Worm (Caenorhabditis elegans) whole organism, L4 larva: ENCODE measurements around the gene mec-12.

ENCODE experiments used
- F10B5.3 ChIP-seq: sonication (generic microtip); optimal IDR thresholded peaks from 2 replicates; lab custom pipeline; 2016; ENCODE audit warnings: mild to moderate bottlenecking, missing genetic modification characterization, missing compliant biosample characterization
- F49E8.2 ChIP-seq: sonication (generic microtip); optimal IDR thresholded peaks from 2 replicates; lab custom pipeline; 2016; ENCODE audit warnings: missing compliant biosample characterization, mild to moderate bottlenecking, missing genetic modification characterization, borderline replicate concordance
- T26A8.4 ChIP-seq: fragments of 200-800 bp; sonication (Bioruptor generic); IDR thresholded peaks from 2 replicates; pipeline ENCODE4 v1.3.6; 2022; ENCODE audit warnings: missing genetic modification characterization, missing compliant biosample characterization
- Y48G9A.11 ChIP-seq: fragments of 200-800 bp; sonication (Bioruptor generic); IDR thresholded peaks from 2 replicates; pipeline ENCODE4 v1.3.6; 2022; ENCODE audit warnings: missing genetic modification reagents, missing genetic modification characterization, missing compliant biosample characterization
- Y75B8A.6 ChIP-seq: fragments of 200-800 bp; sonication (Bioruptor generic); IDR thresholded peaks from 2 replicates; pipeline ENCODE4 v1.3.6; 2022; ENCODE audit warnings: missing genetic modification reagents, missing genetic modification characterization, missing compliant biosample characterization
- ZK546.5 ChIP-seq, 2 experiments: sonication (generic microtip); optimal IDR thresholded peaks; 2 replicates each; lab custom pipeline; 2017; ENCODE audit warnings: missing biosample characterization in 2 of 2, missing genetic modification characterization in 2 of 2
- aha-1 ChIP-seq: fragments of 150-350 bp; peaks from one replicate; lab custom pipeline; 2014; ENCODE audit warnings: missing biosample characterization, missing genetic modification characterization
- arid-1 ChIP-seq: fragments of 200-800 bp; sonication (Bioruptor generic); conservative IDR thresholded peaks from 2 replicates; pipeline ENCODE4 v1.3.6; 2022; ENCODE audit warnings: missing genetic modification reagents, missing genetic modification characterization, missing compliant biosample characterization
- attf-4 ChIP-seq: sonication (generic microtip); optimal IDR thresholded peaks from 3 replicates; lab custom pipeline; 2017; ENCODE audit warnings: missing biosample characterization, missing genetic modification characterization
- ceh-62 ChIP-seq: sonication (generic microtip); optimal IDR thresholded peaks from 2 replicates; lab custom pipeline; 2017; ENCODE audit warnings: missing biosample characterization, missing genetic modification characterization
- daf-16 ChIP-seq, 3 experiments: sonication (generic microtip); optimal IDR thresholded peaks; 2 replicates each; lab custom pipeline; 2016 to 2017; ENCODE audit warnings: missing genetic modification characterization in 3 of 3, missing genetic modification reagents in 3 of 3, mild to moderate bottlenecking in 2 of 3, missing compliant biosample characterization in 2 of 3, missing biosample characterization in 1 of 3, moderate library complexity in 1 of 3
- daf-19 ChIP-seq: fragments of 200-800 bp; sonication (Bioruptor generic); conservative IDR thresholded peaks from 2 replicates; pipeline ENCODE4 v1.3.6; 2022; ENCODE audit warnings: missing genetic modification characterization, missing compliant biosample characterization
- dmd-6 ChIP-seq: fragments of 200-800 bp; sonication (Bioruptor generic); IDR thresholded peaks from 2 replicates; pipeline ENCODE4 v1.3.6; 2022; ENCODE audit warnings: missing genetic modification reagents, missing genetic modification characterization, missing compliant biosample characterization
- dve-1 ChIP-seq: sonication (generic microtip); optimal IDR thresholded peaks from 2 replicates; lab custom pipeline; 2017; ENCODE audit warnings: antibody characterized with exemption, mild to moderate bottlenecking, missing genetic modification characterization, missing compliant biosample characterization; ENCODE audit not compliant: insufficient read depth
- hlh-11 ChIP-seq: fragments of 200-800 bp; sonication (Bioruptor generic); optimal IDR thresholded peaks from 2 replicates; lab custom pipeline; 2018; ENCODE audit warnings: mild to moderate bottlenecking, missing genetic modification characterization, missing compliant biosample characterization
- hlh-30 ChIP-seq: sonication (generic microtip); optimal IDR thresholded peaks from 2 replicates; lab custom pipeline; 2017; ENCODE audit warnings: antibody characterized with exemption, mild to moderate bottlenecking, missing genetic modification characterization, missing compliant biosample characterization; ENCODE audit not compliant: insufficient read depth
- hmg-1.1 ChIP-seq: fragments of 200-800 bp; sonication (Bioruptor generic); IDR thresholded peaks from 2 replicates; pipeline ENCODE4 v1.3.6; 2022; ENCODE audit warnings: missing genetic modification reagents, missing genetic modification characterization, missing compliant biosample characterization
- jun-1 ChIP-seq: fragments of 150-350 bp; optimal IDR thresholded peaks from 2 replicates; lab custom pipeline; 2014; ENCODE audit warnings: missing biosample characterization, missing genetic modification reagents, missing genetic modification characterization
- lin-13 ChIP-seq: fragments of 150-350 bp; optimal IDR thresholded peaks from 2 replicates; lab custom pipeline; 2014; ENCODE audit warnings: missing biosample characterization, missing genetic modification reagents, missing genetic modification characterization
- lin-38 ChIP-seq: fragments of 200-800 bp; sonication (Bioruptor generic); IDR thresholded peaks from 2 replicates; pipeline ENCODE4 v1.3.6; 2022; ENCODE audit warnings: missing genetic modification reagents, missing genetic modification characterization, missing compliant biosample characterization
- lir-3 ChIP-seq: sonication (generic microtip); optimal IDR thresholded peaks from 2 replicates; lab custom pipeline; 2016; ENCODE audit warnings: mild to moderate bottlenecking, missing genetic modification characterization, missing compliant biosample characterization
- lsy-2 ChIP-seq, 2 experiments: fragments of 150-350 bp in 1 of 2; sonication (generic microtip) in 1 of 2; optimal IDR thresholded peaks; 2 replicates each; lab custom pipeline; 2014 to 2017; ENCODE audit warnings: missing biosample characterization in 2 of 2, missing genetic modification characterization in 2 of 2
- mdl-1 ChIP-seq, 2 experiments: fragments of 150-350 bp in 1 of 2; sonication (generic microtip) in 1 of 2; optimal IDR thresholded peaks; 2 replicates each; lab custom pipeline; 2014 to 2017; ENCODE audit warnings: missing biosample characterization in 2 of 2, missing genetic modification characterization in 2 of 2
- mes-2 ChIP-seq: sonication (generic microtip); optimal IDR thresholded peaks from 2 replicates; lab custom pipeline; 2016; ENCODE audit warnings: missing genotype, mild to moderate bottlenecking, missing genetic modification characterization, missing compliant biosample characterization; ENCODE audit not compliant: poor library complexity, severe bottlenecking
- mxl-3 ChIP-seq: fragments of 200-800 bp; sonication (Bioruptor generic); optimal IDR thresholded peaks from 2 replicates; lab custom pipeline; 2018; ENCODE audit warnings: mild to moderate bottlenecking, missing genetic modification characterization, missing compliant biosample characterization
- nhr-111 ChIP-seq: fragments of 200-800 bp; sonication (Bioruptor generic); optimal IDR thresholded peaks from 2 replicates; lab custom pipeline; 2018; ENCODE audit warnings: mild to moderate bottlenecking, missing genetic modification characterization, missing compliant biosample characterization
- nhr-28 ChIP-seq: fragments of 150-350 bp; optimal IDR thresholded peaks from 2 replicates; lab custom pipeline; 2014; ENCODE audit warnings: missing biosample characterization, missing genetic modification characterization
- nhr-42 ChIP-seq: fragments of 200-800 bp; sonication (Bioruptor generic); IDR thresholded peaks from 2 replicates; pipeline ENCODE4 v1.3.6; 2022; ENCODE audit warnings: missing genetic modification characterization, missing compliant biosample characterization
- nhr-6 ChIP-seq: fragments of 150-350 bp; optimal IDR thresholded peaks from 2 replicates; lab custom pipeline; 2014; ENCODE audit warnings: missing biosample characterization, missing genetic modification characterization
- nhr-77 ChIP-seq: fragments of 150-350 bp; optimal IDR thresholded peaks from 2 replicates; lab custom pipeline; 2014; ENCODE audit warnings: missing biosample characterization, missing genetic modification characterization
- pha-4 ChIP-seq, 2 experiments: fragments of 150-350 bp in 1 of 2; fragments of 200-800 bp in 1 of 2; sonication (Bioruptor generic) in 1 of 2; IDR thresholded peaks in 1 of 2; optimal IDR thresholded peaks in 1 of 2; 2 replicates each; pipeline versions ENCODE4 v1.3.6 to Lab custom; 2014 to 2022; ENCODE audit warnings: missing genetic modification characterization in 2 of 2, missing genetic modification reagents in 2 of 2, missing biosample characterization in 1 of 2, missing compliant biosample characterization in 1 of 2
- php-3 ChIP-seq: fragments of 200-800 bp; sonication (Bioruptor generic); IDR thresholded peaks from 2 replicates; pipeline ENCODE4 v1.3.6; 2022; ENCODE audit warnings: missing genetic modification reagents, missing genetic modification characterization, missing compliant biosample characterization
- pqm-1 ChIP-seq: sonication (generic microtip); optimal IDR thresholded peaks from 2 replicates; lab custom pipeline; 2017; ENCODE audit warnings: missing biosample characterization, missing genetic modification characterization
- saeg-2 ChIP-seq: fragments of 200-800 bp; sonication (Bioruptor generic); IDR thresholded peaks from 2 replicates; pipeline ENCODE4 v1.3.6; 2022; ENCODE audit warnings: missing genetic modification reagents, missing genetic modification characterization, missing compliant biosample characterization
- skn-1 ChIP-seq: fragments of 150-350 bp; optimal IDR thresholded peaks from 2 replicates; lab custom pipeline; 2014; ENCODE audit warnings: missing biosample characterization, missing genetic modification characterization
- tra-1 ChIP-seq: fragments of 200-800 bp; sonication (Bioruptor generic); IDR thresholded peaks from 2 replicates; pipeline ENCODE4 v1.3.6; 2022; ENCODE audit warnings: missing genetic modification reagents, missing genetic modification characterization, missing compliant biosample characterization
- unc-39 ChIP-seq: sonication (generic microtip); optimal IDR thresholded peaks from 2 replicates; lab custom pipeline; 2017; ENCODE audit warnings: missing biosample characterization, missing genetic modification characterization
- unc-62 ChIP-seq, 3 experiments: fragments of 150-350 bp in 1 of 3; sonication (generic microtip); optimal IDR thresholded peaks in 2 of 3; peaks in 1 of 3; 1 replicate in 1 of 3; 2 replicates in 2 of 3; lab custom pipeline; 2014 to 2017; ENCODE audit warnings: missing biosample characterization in 3 of 3, missing genetic modification characterization in 3 of 3, missing genetic modification reagents in 3 of 3, missing genotype in 1 of 3
- vab-7 ChIP-seq: fragments of 200-800 bp; sonication (Bioruptor generic); IDR thresholded peaks from 2 replicates; pipeline ENCODE4 v1.3.6; 2022; ENCODE audit warnings: missing genetic modification reagents, missing genetic modification characterization, missing compliant biosample characterization
- ztf-11 ChIP-seq: fragments of 150-350 bp; optimal IDR thresholded peaks from 2 replicates; lab custom pipeline; 2014; ENCODE audit warnings: missing biosample characterization, missing genetic modification characterization
- ztf-7 ChIP-seq: fragments of 150-350 bp; optimal IDR thresholded peaks from 2 replicates; lab custom pipeline; 2014; ENCODE audit warnings: missing biosample characterization, missing genetic modification characterization

mec-12 gene

ce11 chrIII:3127613-3128012 is 11.4 kb downstream of the mec-12 start:
- TF ChIP-seq lin-13 (no peak), arid-1 (GFP tag; lab: Robert Waterston, UW) (no peak), nhr-6 (tag; lab: Kevin White, UChicago) (peak; percentile 34), daf-16 (GFP tag; optimal IDR thresholded peaks at IDR 0.05; lab: Kevin White, UChicago) (no peak), daf-16 (tag; optimal IDR thresholded peaks at IDR 0.05; lab: Kevin White, UChicago) (peak; percentile 33), pqm-1 (tag; lab: Kevin White, UChicago) (peak; percentile 1), nhr-42 (GFP tag; lab: Robert Waterston, UW) (no peak), Y75B8A.6 (GFP tag; lab: Robert Waterston, UW) (no peak), nhr-111 (GFP tag; lab: Kevin White, UChicago) (no peak), hmg-1.1 (GFP tag; lab: Robert Waterston, UW) (0 out of 2 replicates have a peak, but pooled peaks have one; percentile 28), mes-2 (tag; lab: Kevin White, UChicago) (peak; percentile 57), nhr-28 (tag; lab: Kevin White, UChicago) (peak; percentile 71), aha-1 (peak; percentile 18), vab-7 (GFP tag; lab: Robert Waterston, UW) (no peak), hlh-30 (tag; lab: Kevin White, UChicago) (peak; percentile 18), dmd-6 (GFP tag; lab: Robert Waterston, UW) (peak; percentile 41), dve-1 (tag; lab: Kevin White, UChicago) (peak; percentile 31), nhr-77 (peak; percentile 48), saeg-2 (GFP tag; lab: Robert Waterston, UW) (no peak), hlh-11 (tag; lab: Kevin White, UChicago) (peak; percentile 56)
- TF ChIP-seq, all 104 proteins: peak for 12

ce11 chrIII:3127074-3127596 is 11.9 kb downstream of the mec-12 start, which contains the start of gene nipa-1:
nipa-1 (minus strand) TSS chrIII:3127124.
- TF ChIP-seq lin-38 (GFP tag; lab: Robert Waterston, UW) (no peak), unc-62 (GFP tag; optimal IDR thresholded peaks at IDR 0.05 in 1 of 2; lab: Kevin White, UChicago) (no peak), unc-62 (tag; optimal IDR thresholded peaks at IDR 0.05; lab: Kevin White, UChicago) (no peak), ZK546.5 (tag; optimal IDR thresholded peaks at IDR 0.05; lab: Kevin White, UChicago) (no peak), nhr-6 (tag; lab: Kevin White, UChicago) (no peak), dve-1 (tag; lab: Kevin White, UChicago) (no peak), F49E8.2 (peak; percentile 17), T26A8.4 (GFP tag; lab: Robert Waterston, UW) (no peak), Y48G9A.11 (GFP tag; lab: Robert Waterston, UW) (no peak)

ce11 chrIII:3124209-3124786 is 14.7 kb downstream of the mec-12 start:
- TF ChIP-seq F10B5.3 (no peak), attf-4 (tag; lab: Kevin White, UChicago) (no peak), dve-1 (tag; lab: Kevin White, UChicago) (peak; percentile 20), lsy-2 (tag; optimal IDR thresholded peaks at IDR 0.05; lab: Kevin White, UChicago) (peak in 1 of 2 experiments; percentile 12), pha-4 (GFP tag; IDR thresholded peaks at IDR 0.05; lab: Robert Waterston, UW) (no peak), pha-4 (tag; optimal IDR thresholded peaks at IDR 0.05; lab: Kevin White, UChicago) (peak; percentile 63), nhr-28 (tag; lab: Kevin White, UChicago) (peak; percentile 3)

DNA sequence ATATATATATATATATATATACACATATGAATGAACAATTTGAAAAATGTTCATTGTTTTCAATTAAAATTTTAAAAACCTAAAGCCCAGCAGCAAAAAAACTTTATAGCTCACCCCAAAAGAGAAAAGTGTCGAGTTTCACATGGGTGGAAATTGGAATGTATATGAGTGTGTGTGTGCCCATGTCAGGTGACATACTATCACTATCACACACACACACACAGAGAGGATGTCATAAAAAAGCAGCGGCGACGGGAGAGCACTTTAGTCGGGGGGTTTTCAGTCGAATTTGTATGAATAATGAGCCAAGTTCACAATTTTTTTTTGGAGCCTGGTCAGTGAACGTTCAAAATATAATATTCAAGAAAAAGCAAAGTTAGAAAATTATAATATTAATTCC is 19.1 kb downstream of the mec-12 start:
- TF ChIP-seq saeg-2 (GFP tag; lab: Robert Waterston, UW) (no peak), ceh-62 (tag; lab: Kevin White, UChicago) (no peak), mdl-1 (tag; optimal IDR thresholded peaks at IDR 0.05; lab: Kevin White, UChicago) (no peak), unc-39 (tag; lab: Kevin White, UChicago) (no peak), daf-19 (GFP tag; lab: Robert Waterston, UW) (no peak), ztf-7 (tag; lab: Kevin White, UChicago) (no peak), hlh-11 (tag; lab: Kevin White, UChicago) (peak; percentile 47), dmd-6 (GFP tag; lab: Robert Waterston, UW) (peak; percentile 65; the same call in 1 of the 2 replicates), tra-1 (GFP tag; lab: Robert Waterston, UW) (no peak), dve-1 (tag; lab: Kevin White, UChicago) (peak; percentile 53), php-3 (GFP tag; lab: Robert Waterston, UW) (0 out of 2 replicates have a peak, but pooled peaks have one; percentile 37), Y48G9A.11 (GFP tag; lab: Robert Waterston, UW) (no peak), unc-62 (GFP tag; optimal IDR thresholded peaks at IDR 0.05 in 1 of 2; lab: Kevin White, UChicago) (peak in 1 of 2 experiments; percentile 66), unc-62 (tag; optimal IDR thresholded peaks at IDR 0.05; lab: Kevin White, UChicago) (no peak), lir-3 (tag; lab: Kevin White, UChicago) (no peak), mes-2 (tag; lab: Kevin White, UChicago) (peak; percentile 17), skn-1 (tag; lab: Kevin White, UChicago) (no peak), jun-1 (tag; lab: Kevin White, UChicago) (no peak), ztf-11 (no peak), mxl-3 (GFP tag; lab: Kevin White, UChicago) (no peak)
